Worm (Caenorhabditis elegans) whole organism, young adult: ENCODE data around the gene C17C3.6.

Experiments used
- D2030.7 ChIP-seq: fragments of 200-800 bp; sonication (Bioruptor generic); IDR thresholded peaks from 2 replicates; pipeline ENCODE4 v1.3.6; 2022; ENCODE audit warnings: missing genetic modification reagents, missing genetic modification characterization, missing compliant biosample characterization
- F10E7.11 ChIP-seq: sonication (generic microtip); optimal IDR thresholded peaks from 2 replicates; lab custom pipeline; 2017; ENCODE audit warnings: mild to moderate bottlenecking, missing genetic modification characterization, moderate library complexity, missing compliant biosample characterization
- F22D6.2 ChIP-seq: sonication (generic microtip); optimal IDR thresholded peaks from 2 replicates; lab custom pipeline; 2016; ENCODE audit warnings: mild to moderate bottlenecking, missing genetic modification characterization, missing compliant biosample characterization
- F33H1.4 ChIP-seq: fragments of 200-800 bp; sonication (Bioruptor generic); IDR thresholded peaks from 2 replicates; pipeline ENCODE4 v1.3.6; 2022; ENCODE audit warnings: missing genetic modification reagents, missing genetic modification characterization, missing compliant biosample characterization
- F37B4.10 ChIP-seq: fragments of 200-800 bp; sonication (Bioruptor generic); IDR thresholded peaks from 2 replicates; pipeline ENCODE4 v1.3.6; 2022; ENCODE audit warnings: missing genetic modification characterization, missing compliant biosample characterization
- F49E8.2 ChIP-seq: sonication (generic microtip); optimal IDR thresholded peaks from 3 replicates; lab custom pipeline; 2017; ENCODE audit warnings: missing genetic modification characterization, mild to moderate bottlenecking, missing compliant biosample characterization, antibody characterized with exemption, moderate library complexity; ENCODE audit not compliant: insufficient read depth
- F57C9.4 ChIP-seq: sonication (generic microtip); optimal IDR thresholded peaks from 2 replicates; lab custom pipeline; 2017; ENCODE audit warnings: mild to moderate bottlenecking, missing genetic modification characterization, missing compliant biosample characterization
- K11D2.4 ChIP-seq: fragments of 200-800 bp; sonication (Bioruptor generic); IDR thresholded peaks from 2 replicates; pipeline ENCODE4 v1.3.6; 2022; ENCODE audit warnings: missing genetic modification reagents, missing genetic modification characterization, missing compliant biosample characterization
- Y79H2A.3 ChIP-seq: fragments of 200-800 bp; sonication (Bioruptor generic); conservative IDR thresholded peaks from 2 replicates; pipeline ENCODE4 v1.3.6; 2022; ENCODE audit warnings: missing genetic modification reagents, missing genetic modification characterization, missing compliant biosample characterization
- ZK185.1 ChIP-seq: sonication (generic microtip); optimal IDR thresholded peaks from 2 replicates; lab custom pipeline; 2016; ENCODE audit warnings: mild to moderate bottlenecking, missing genetic modification characterization, missing compliant biosample characterization; ENCODE audit not compliant: poor library complexity, severe bottlenecking
- aptf-2 ChIP-seq: fragments of 200-800 bp; sonication (Bioruptor generic); conservative IDR thresholded peaks from 2 replicates; pipeline ENCODE4 v1.3.6; 2022; ENCODE audit warnings: missing genetic modification reagents, missing genetic modification characterization, missing compliant biosample characterization
- aptf-3 ChIP-seq: fragments of 200-800 bp; sonication (Bioruptor generic); IDR thresholded peaks from 2 replicates; pipeline ENCODE4 v1.3.6; 2022; ENCODE audit warnings: missing genetic modification characterization, missing compliant biosample characterization
- atf-7 ChIP-seq: sonication (generic microtip); optimal IDR thresholded peaks from 2 replicates; lab custom pipeline; 2017; ENCODE audit warnings: mild to moderate bottlenecking, missing genetic modification characterization, missing compliant biosample characterization
- attf-5 ChIP-seq: fragments of 200-800 bp; sonication (Bioruptor generic); optimal IDR thresholded peaks from 2 replicates; lab custom pipeline; 2018; ENCODE audit warnings: mild to moderate bottlenecking, missing genetic modification characterization, missing compliant biosample characterization
- attf-6 ChIP-seq: fragments of 200-800 bp; sonication (Bioruptor generic); IDR thresholded peaks from 2 replicates; pipeline ENCODE4 v1.3.6; 2022; ENCODE audit warnings: missing genetic modification reagents, missing genetic modification characterization, missing compliant biosample characterization
- bed-2 ChIP-seq: fragments of 200-800 bp; sonication (Bioruptor generic); IDR thresholded peaks from 2 replicates; pipeline ENCODE4 v1.3.6; 2022; ENCODE audit warnings: missing genetic modification reagents, missing genetic modification characterization, missing compliant biosample characterization
- dox-1 ChIP-seq: fragments of 200-800 bp; sonication (Bioruptor generic); IDR thresholded peaks from 2 replicates; pipeline ENCODE4 v1.3.6; 2022; ENCODE audit warnings: missing genetic modification reagents, missing genetic modification characterization, missing compliant biosample characterization
- egl-44 ChIP-seq: fragments of 200-800 bp; sonication (Bioruptor generic); IDR thresholded peaks from 2 replicates; pipeline ENCODE4 v1.3.6; 2022; ENCODE audit warnings: missing genetic modification reagents, missing genetic modification characterization, missing compliant biosample characterization
- egrh-3 ChIP-seq: fragments of 200-800 bp; sonication (Bioruptor generic); IDR thresholded peaks from 2 replicates; pipeline ENCODE4 v1.3.6; 2022; ENCODE audit warnings: missing genetic modification reagents, missing genetic modification characterization, missing compliant biosample characterization
- him-1 ChIP-seq: sonication (generic microtip); optimal IDR thresholded peaks from 2 replicates; lab custom pipeline; 2016; ENCODE audit warnings: missing genotype, missing genetic modification reagents, missing genetic modification characterization, missing compliant biosample characterization
- hlh-12 ChIP-seq: sonication (generic microtip); optimal IDR thresholded peaks from 2 replicates; lab custom pipeline; 2016; ENCODE audit warnings: missing genetic modification characterization, missing compliant biosample characterization
- let-526 ChIP-seq: fragments of 200-800 bp; sonication (Bioruptor generic); IDR thresholded peaks from 2 replicates; pipeline ENCODE4 v1.3.6; 2022; ENCODE audit warnings: missing genetic modification reagents, missing genetic modification characterization, missing compliant biosample characterization
- lin-35 ChIP-seq, 3 experiments: fragments of 150-350 bp in 2 of 3; sonication (generic microtip) in 1 of 3; optimal IDR thresholded peaks; 2 replicates each; lab custom pipeline; 2014 to 2018; ENCODE audit warnings: missing biosample characterization in 3 of 3, missing genetic modification characterization in 3 of 3, missing genetic modification reagents in 3 of 3
- lin-54 ChIP-seq: fragments of 200-800 bp; sonication (Bioruptor generic); optimal IDR thresholded peaks from 2 replicates; lab custom pipeline; 2018; ENCODE audit warnings: mild to moderate bottlenecking, missing genetic modification characterization, missing compliant biosample characterization
- lir-1 ChIP-seq: fragments of 200-800 bp; sonication (Bioruptor generic); conservative IDR thresholded peaks from 2 replicates; pipeline ENCODE4 v1.3.6; 2022; ENCODE audit warnings: missing genetic modification reagents, missing genetic modification characterization, missing compliant biosample characterization
- lsl-1 ChIP-seq: fragments of 200-800 bp; sonication (Bioruptor generic); optimal IDR thresholded peaks from 2 replicates; lab custom pipeline; 2018; ENCODE audit warnings: mild to moderate bottlenecking, missing genetic modification characterization, moderate library complexity, missing compliant biosample characterization
- madf-6 ChIP-seq: fragments of 200-800 bp; sonication (Bioruptor generic); IDR thresholded peaks from 2 replicates; pipeline ENCODE4 v1.3.6; 2022; ENCODE audit warnings: missing genetic modification reagents, missing genetic modification characterization, missing compliant biosample characterization
- madf-8 ChIP-seq: fragments of 200-800 bp; sonication (Bioruptor generic); conservative IDR thresholded peaks from 2 replicates; pipeline ENCODE4 v1.3.6; 2022; ENCODE audit warnings: missing genetic modification reagents, missing genetic modification characterization, missing compliant biosample characterization
- mcd-1 ChIP-seq: fragments of 200-800 bp; sonication (Bioruptor generic); IDR thresholded peaks from 2 replicates; pipeline ENCODE4 v1.3.6; 2022; ENCODE audit warnings: missing genetic modification reagents, missing genetic modification characterization, missing compliant biosample characterization
- mel-28 ChIP-seq: sonication (generic microtip); optimal IDR thresholded peaks from 2 replicates; lab custom pipeline; 2016; ENCODE audit warnings: borderline replicate concordance, mild to moderate bottlenecking, missing genetic modification characterization, missing compliant biosample characterization
- nfya-1 ChIP-seq: sonication (generic microtip); optimal IDR thresholded peaks from 2 replicates; lab custom pipeline; 2017; ENCODE audit warnings: antibody characterized with exemption, missing compliant biosample characterization, missing genetic modification characterization, borderline replicate concordance; ENCODE audit not compliant: insufficient read depth
- rec-8 ChIP-seq, 2 experiments: sonication (generic microtip); optimal IDR thresholded peaks; 2 replicates each; lab custom pipeline; 2016; ENCODE audit warnings: mild to moderate bottlenecking in 2 of 2, missing genetic modification characterization in 2 of 2, missing genetic modification reagents in 2 of 2, missing genotype in 2 of 2, missing biosample characterization in 1 of 2, missing compliant biosample characterization in 1 of 2, moderate library complexity in 1 of 2
- sdz-38 ChIP-seq: sonication (generic microtip); optimal IDR thresholded peaks from 2 replicates; lab custom pipeline; 2016; ENCODE audit warnings: missing genotype, missing genetic modification characterization, missing compliant biosample characterization
- snpc-1.3 ChIP-seq: sonication (generic microtip); optimal IDR thresholded peaks from 2 replicates; lab custom pipeline; 2017; ENCODE audit warnings: missing genetic modification characterization, mild to moderate bottlenecking, missing compliant biosample characterization, antibody characterized with exemption, moderate library complexity, missing genotype, missing genetic modification reagents; ENCODE audit not compliant: insufficient read depth
- snpc-3.4 ChIP-seq: sonication (generic microtip); optimal IDR thresholded peaks from 2 replicates; lab custom pipeline; 2017; ENCODE audit warnings: missing genetic modification characterization, mild to moderate bottlenecking, missing compliant biosample characterization, antibody characterized with exemption, moderate library complexity, missing genotype, missing genetic modification reagents
- snpc-4 ChIP-seq, 5 experiments: fragments of 150-350 bp in 1 of 5; sonication (generic microtip) in 4 of 5; optimal IDR thresholded peaks; 2 replicates each; lab custom pipeline; 2014 to 2018; ENCODE audit warnings: missing genetic modification characterization in 5 of 5, missing biosample characterization in 3 of 5, antibody characterized with exemption in 2 of 5, mild to moderate bottlenecking in 2 of 5, missing compliant biosample characterization in 2 of 5, missing genotype in 2 of 5, moderate library complexity in 2 of 5, missing genetic modification reagents in 1 of 5
- tbx-9 ChIP-seq: sonication (generic microtip); optimal IDR thresholded peaks from 2 replicates; lab custom pipeline; 2016; ENCODE audit warnings: borderline replicate concordance, missing genetic modification characterization, inconsistent platforms, missing compliant biosample characterization
- unc-130 ChIP-seq: sonication (generic microtip); optimal IDR thresholded peaks from 2 replicates; lab custom pipeline; 2016; ENCODE audit warnings: missing genetic modification reagents, missing genetic modification characterization, missing compliant biosample characterization
- ztf-28 ChIP-seq: fragments of 200-800 bp; sonication (Bioruptor generic); IDR thresholded peaks from 2 replicates; pipeline ENCODE4 v1.3.6; 2022; ENCODE audit warnings: missing genetic modification reagents, missing genetic modification characterization, missing compliant biosample characterization

The C17C3.6 gene

DNA sequence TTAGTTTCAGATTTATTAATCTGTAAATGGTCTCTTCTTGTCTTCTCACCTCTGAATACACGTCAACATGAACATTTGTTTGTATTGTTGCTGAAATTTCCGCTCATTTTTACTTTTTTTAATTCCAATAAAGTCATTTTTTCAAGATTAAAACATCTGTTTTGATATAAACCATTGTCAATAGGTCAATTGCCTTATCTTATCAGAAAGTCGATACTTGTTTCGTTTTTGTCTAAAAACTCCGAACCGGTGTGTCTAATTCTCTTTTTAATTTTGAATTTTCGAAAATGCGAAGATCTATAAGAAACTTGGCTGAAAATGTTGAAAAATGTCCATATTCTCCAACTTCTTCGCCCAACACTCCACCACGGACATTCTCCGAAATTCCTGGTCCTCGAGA lies 46.1 kb upstream of the C17C3.6 start, which contains the start of gene cyp-44A1:
cyp-44A1 (plus strand) TSS at position 285 of the 400 bp plus-strand sequence.
- TF ChIP-seq bed-2 (GFP tag; lab: Robert Waterston, UW) = no peak
- no peak for TF ChIP-seq F33H1.4 (GFP tag; lab: Robert Waterston, UW)
- no peak for TF ChIP-seq rec-8 (tag; optimal IDR thresholded peaks at IDR 0.05; lab: Kevin White, UChicago)
- no peak for TF ChIP-seq let-526 (GFP tag; lab: Robert Waterston, UW)
- no peak for TF ChIP-seq nfya-1
- TF ChIP-seq F10E7.11 (tag; lab: Kevin White, UChicago) = no peak
- no peak for TF ChIP-seq K11D2.4 (GFP tag; lab: Robert Waterston, UW)
- TF ChIP-seq tbx-9 (tag; lab: Kevin White, UChicago) = no peak
- no peak for TF ChIP-seq attf-6 (GFP tag; lab: Robert Waterston, UW)
- TF ChIP-seq attf-5 (GFP tag; lab: Kevin White, UChicago) = no peak
- TF ChIP-seq D2030.7 (GFP tag; lab: Robert Waterston, UW) = no peak
- TF ChIP-seq aptf-3 (GFP tag; lab: Robert Waterston, UW) = no peak
- no peak for TF ChIP-seq F57C9.4
- TF ChIP-seq hlh-12 (tag; lab: Kevin White, UChicago) = no peak
- no peak for TF ChIP-seq lin-54 (GFP tag; lab: Kevin White, UChicago)
- no peak for TF ChIP-seq egrh-3
- no peak for TF ChIP-seq ZK185.1 (tag; lab: Kevin White, UChicago)

DNA sequence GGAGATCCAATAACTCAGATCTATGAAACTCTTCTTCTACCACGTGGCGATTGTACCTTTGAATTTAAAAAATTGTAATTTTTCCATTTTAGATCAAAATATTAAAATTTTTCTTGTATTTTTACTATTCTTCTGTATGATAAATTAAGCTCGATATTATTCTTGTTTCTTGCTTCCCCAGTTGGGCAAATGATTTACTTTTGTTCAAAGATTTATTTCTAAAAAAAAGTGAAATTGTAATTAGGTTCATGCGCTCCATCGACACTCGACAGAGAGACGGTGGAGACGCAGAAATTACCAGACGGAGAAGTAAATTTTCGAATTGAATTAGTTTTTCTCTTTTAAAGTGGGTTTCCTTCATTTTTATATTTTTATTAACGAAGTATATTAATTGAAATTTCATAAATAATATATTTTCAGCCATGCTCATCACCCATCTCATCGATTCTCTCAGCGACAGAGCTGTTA lies 44.0 kb upstream of the C17C3.6 start, which contains the start of gene npp-24:
npp-24 (plus strand) TSS at position 51 of the 468 bp plus-strand sequence.
- TF ChIP-seq F49E8.2 (tag; lab: Kevin White, UChicago) (no peak), lin-35 (GFP tag; optimal IDR thresholded peaks at IDR 0.05; lab: Kevin White, UChicago) (peak in 1 of 3 experiments; percentile 43)

DNA sequence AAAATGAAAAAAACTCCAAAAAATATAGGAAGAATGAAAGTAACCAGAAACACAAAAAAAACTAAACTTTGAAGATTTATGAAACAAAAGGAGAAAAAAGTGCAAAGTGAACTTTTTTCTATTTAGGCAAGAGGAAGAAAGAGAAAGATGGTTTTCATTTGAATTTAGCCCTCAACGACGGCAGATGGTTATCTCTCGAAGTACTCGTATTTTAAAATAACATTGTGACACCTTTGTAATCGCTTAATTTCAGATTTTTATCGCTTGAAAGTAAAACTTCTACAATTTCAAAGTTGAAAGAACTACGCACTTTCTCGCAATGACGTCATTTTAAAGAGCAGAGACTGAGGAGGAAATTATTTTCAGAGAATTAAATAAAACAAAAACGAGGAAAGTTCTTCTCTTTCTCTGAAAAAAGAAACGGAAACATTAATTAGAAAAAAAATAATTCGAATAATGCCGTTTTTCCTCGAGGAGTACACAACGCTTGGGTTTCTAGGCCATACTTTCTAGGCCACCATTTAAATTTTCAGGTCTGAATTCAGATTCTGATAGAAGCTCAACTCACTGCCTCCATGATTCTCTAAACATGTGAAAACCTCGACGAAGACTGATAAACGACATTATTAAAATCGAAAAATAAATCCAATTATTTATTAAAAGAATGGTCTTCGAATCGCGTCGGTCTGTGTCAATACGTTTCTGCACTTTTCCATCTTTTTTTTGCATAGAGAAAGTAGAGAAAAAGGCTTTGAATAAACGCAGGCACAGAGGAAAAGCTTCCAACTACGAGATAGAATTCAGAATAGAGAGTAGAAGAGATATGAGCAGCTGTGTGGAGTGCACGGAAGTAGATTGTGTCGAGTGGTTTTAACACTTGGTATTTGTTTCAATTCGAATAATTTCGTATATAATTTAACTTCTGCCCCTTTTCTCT lies 38.2 kb upstream of the C17C3.6 start:
- no peak for TF ChIP-seq Y79H2A.3 (GFP tag; lab: Robert Waterston, UW)
- TF ChIP-seq madf-8 (GFP tag; lab: Robert Waterston, UW) = peak; percentile 88
- TF ChIP-seq ztf-28 (GFP tag; lab: Robert Waterston, UW) = 0 out of 2 replicates have a peak, but pooled peaks have one; percentile 22
- peak; percentile 41 for TF ChIP-seq mcd-1 (GFP tag; lab: Robert Waterston, UW)
- no peak for TF ChIP-seq mel-28 (tag; lab: Kevin White, UChicago)
- no peak for TF ChIP-seq lir-1 (GFP tag; lab: Robert Waterston, UW)
- TF ChIP-seq aptf-3 (GFP tag; lab: Robert Waterston, UW) = no peak
- TF ChIP-seq ZK185.1 (tag; lab: Kevin White, UChicago) = peak; percentile 65
- TF ChIP-seq F22D6.2 = no peak
- peak; percentile 1 for TF ChIP-seq attf-5 (GFP tag; lab: Kevin White, UChicago)
- TF ChIP-seq aptf-2 (GFP tag; lab: Robert Waterston, UW) = 0 out of 2 replicates have a peak, but pooled peaks have one; percentile 38
- TF ChIP-seq F37B4.10 (GFP tag; lab: Robert Waterston, UW) = no peak
- TF ChIP-seq dox-1 = 0 out of 2 replicates have a peak, but pooled peaks have one; percentile 39
- no peak for TF ChIP-seq snpc-1.3 (tag; lab: Kevin White, UChicago)
- TF ChIP-seq him-1 (tag; lab: Kevin White, UChicago) = peak; percentile 50
- no peak for TF ChIP-seq snpc-4 (GFP tag; optimal IDR thresholded peaks at IDR 0.05; lab: Kevin White, UChicago)
- peak in 1 of 4 experiments; percentile 13 for TF ChIP-seq snpc-4 (tag; optimal IDR thresholded peaks at IDR 0.05; lab: Kevin White, UChicago)
- peak; percentile 57 for TF ChIP-seq unc-130 (GFP tag; lab: Kevin White, UChicago)
- TF ChIP-seq lsl-1 (GFP tag; lab: Kevin White, UChicago) = peak; percentile 45
- no peak for TF ChIP-seq egl-44 (GFP tag; lab: Robert Waterston, UW)
- peak; percentile 42 for TF ChIP-seq F33H1.4 (GFP tag; lab: Robert Waterston, UW)
- peak; percentile 16 for TF ChIP-seq atf-7 (tag; lab: Kevin White, UChicago)
- TF ChIP-seq rec-8 (tag; optimal IDR thresholded peaks at IDR 0.05; lab: Kevin White, UChicago) = peak in 1 of 2 experiments; percentile 24
- no peak for TF ChIP-seq sdz-38 (tag; lab: Kevin White, UChicago)
- no peak for TF ChIP-seq snpc-3.4 (tag; lab: Kevin White, UChicago)
- TF ChIP-seq madf-6 (GFP tag; lab: Robert Waterston, UW) = peak; percentile 90
- TF ChIP-seq lin-54 (GFP tag; lab: Kevin White, UChicago) = peak; percentile 4
